Fruit fly (Drosophila melanogaster) whole organism, embryonic: ENCODE measurements around the gene CG17344.

Experiments
- Abd-B ChIP-seq: fragments of 200-800 bp; sonication (Bioruptor generic); optimal IDR thresholded peaks from 2 replicates; lab custom pipeline; 2018; ENCODE audit warnings: missing biosample characterization, mild to moderate bottlenecking, missing genetic modification characterization, moderate library complexity
- Antp ChIP-seq: fragments of 200-800 bp; sonication (Bioruptor generic); optimal IDR thresholded peaks from 3 replicates; lab custom pipeline; 2016; ENCODE audit warnings: missing biosample characterization, missing genetic modification characterization
- Awh ChIP-seq: fragments of 200-800 bp; sonication (Bioruptor generic); IDR thresholded peaks from 2 replicates; pipeline ENCODE4, ENCODE4 v1.3.6; 2022; ENCODE audit warnings: missing biosample characterization, missing genetic modification characterization
- Bgb ChIP-seq: fragments of 200-800 bp; sonication (Bioruptor generic); IDR thresholded peaks from 2 replicates; pipeline ENCODE4 v1.3.6; 2022; ENCODE audit warnings: missing biosample characterization, missing genetic modification characterization; ENCODE audit not compliant: partially characterized antibody
- CG11093 ChIP-seq: fragments of 200-800 bp; sonication (Bioruptor generic); IDR thresholded peaks from 3 replicates; pipeline ENCODE4 v1.3.6; 2022; ENCODE audit warnings: missing biosample characterization, missing genetic modification characterization
- CG12391 ChIP-seq: fragments of 200-800 bp; sonication (Bioruptor generic); optimal IDR thresholded peaks from 3 replicates; lab custom pipeline; 2018; ENCODE audit warnings: missing biosample characterization, mild to moderate bottlenecking, missing genetic modification characterization, moderate library complexity
- CG12769 ChIP-seq: fragments of 200-800 bp; sonication (Bioruptor generic); optimal IDR thresholded peaks from 2 replicates; lab custom pipeline; 2019; ENCODE audit warnings: missing biosample characterization, mild to moderate bottlenecking, missing genetic modification characterization, moderate library complexity
- CG15011 ChIP-seq: fragments of 200-800 bp; sonication (Bioruptor generic); optimal IDR thresholded peaks from 3 replicates; lab custom pipeline; 2018; ENCODE audit warnings: missing biosample characterization, mild to moderate bottlenecking, missing genetic modification characterization
- CG17802 ChIP-seq: fragments of 200-800 bp; sonication (Bioruptor generic); optimal IDR thresholded peaks from 2 replicates; lab custom pipeline; 2018; ENCODE audit warnings: missing biosample characterization, mild to moderate bottlenecking, missing genetic modification characterization, moderate library complexity
- CG18011 ChIP-seq: fragments of 200-800 bp; sonication (Bioruptor generic); optimal IDR thresholded peaks from 2 replicates; lab custom pipeline; 2017; ENCODE audit warnings: missing biosample characterization, missing genetic modification characterization, mild to moderate bottlenecking, moderate library complexity, missing genotype
- CG2712 ChIP-seq: fragments of 200-800 bp; optimal IDR thresholded peaks from 3 replicates; lab custom pipeline; 2019; ENCODE audit warnings: missing biosample characterization, mild to moderate bottlenecking, missing genetic modification characterization, moderate library complexity
- CG3407 ChIP-seq: fragments of 200-800 bp; sonication (Bioruptor generic); optimal IDR thresholded peaks from 2 replicates; lab custom pipeline; 2018; ENCODE audit warnings: missing biosample characterization, mild to moderate bottlenecking, missing genetic modification characterization
- CG34422 ChIP-seq: fragments of 200-800 bp; sonication (Bioruptor generic); IDR thresholded peaks from 3 replicates; pipeline ENCODE4 v1.3.6; 2022; ENCODE audit warnings: missing biosample characterization, missing genetic modification characterization
- CG4424 ChIP-seq: fragments of 200-800 bp; sonication (Bioruptor generic); optimal IDR thresholded peaks from 3 replicates; lab custom pipeline; 2016; ENCODE audit warnings: missing biosample characterization, missing genetic modification characterization
- CG7556 ChIP-seq: fragments of 200-800 bp; sonication (Bioruptor generic); optimal IDR thresholded peaks from 2 replicates; lab custom pipeline; 2017; ENCODE audit warnings: missing biosample characterization, mild to moderate bottlenecking, missing genetic modification characterization
- CG7786 ChIP-seq: fragments of 200-800 bp; sonication (Bioruptor generic); optimal IDR thresholded peaks from 2 replicates; lab custom pipeline; 2016; ENCODE audit warnings: missing biosample characterization, missing genetic modification characterization
- CG8290 ChIP-seq, 3 experiments: fragments of 200-800 bp; sonication (Bioruptor generic); optimal IDR thresholded peaks; 2 replicates each; lab custom pipeline; 2016 to 2019; ENCODE audit warnings: missing biosample characterization in 3 of 3, missing genetic modification characterization in 3 of 3, mild to moderate bottlenecking in 2 of 3, moderate library complexity in 1 of 3
- CG9817 ChIP-seq: fragments of 200-800 bp; sonication (Bioruptor generic); optimal IDR thresholded peaks from 2 replicates; lab custom pipeline; 2018; ENCODE audit warnings: missing biosample characterization, mild to moderate bottlenecking, missing genetic modification characterization, moderate library complexity
- Dbx ChIP-seq: fragments of 200-800 bp; sonication (Bioruptor generic); IDR thresholded peaks from 3 replicates; pipeline ENCODE4 v1.3.6; 2022; ENCODE audit warnings: missing biosample characterization, missing genetic modification characterization
- Elba2 ChIP-seq: fragments of 200-800 bp; sonication (Bioruptor generic); optimal IDR thresholded peaks from 3 replicates; lab custom pipeline; 2016; ENCODE audit warnings: missing biosample characterization, missing genetic modification characterization
- Ets97D ChIP-seq: fragments of 200-800 bp; sonication (Bioruptor generic); optimal IDR thresholded peaks from 3 replicates; lab custom pipeline; 2016; ENCODE audit warnings: missing biosample characterization, missing genetic modification characterization
- MBD-R2 ChIP-seq: fragments of 200-800 bp; sonication (Bioruptor generic); IDR thresholded peaks from 2 replicates; pipeline ENCODE4 v1.3.6; 2022; ENCODE audit warnings: missing biosample characterization, missing genetic modification characterization
- NC2α ChIP-seq: fragments of 200-800 bp; sonication (Bioruptor generic); optimal IDR thresholded peaks from 2 replicates; lab custom pipeline; 2016; ENCODE audit warnings: missing biosample characterization, missing genetic modification characterization
- Nf-YB ChIP-seq: fragments of 200-800 bp; sonication (Bioruptor generic); optimal IDR thresholded peaks from 3 replicates; lab custom pipeline; 2019; ENCODE audit warnings: missing biosample characterization, mild to moderate bottlenecking, missing genetic modification characterization, moderate library complexity
- Six4 ChIP-seq: fragments of 200-800 bp; sonication (Bioruptor generic); optimal IDR thresholded peaks from 2 replicates; lab custom pipeline; 2016; ENCODE audit warnings: missing biosample characterization, missing genetic modification characterization
- Spps ChIP-seq: fragments of 200-800 bp; sonication (Bioruptor generic); optimal IDR thresholded peaks from 2 replicates; lab custom pipeline; 2018; ENCODE audit warnings: missing biosample characterization, mild to moderate bottlenecking, missing genetic modification characterization
- Ssrp ChIP-seq: fragments of 200-800 bp; sonication (Bioruptor generic); optimal IDR thresholded peaks from 2 replicates; lab custom pipeline; 2018; ENCODE audit warnings: missing biosample characterization, mild to moderate bottlenecking, missing genetic modification characterization, moderate library complexity
- TFAM ChIP-seq: fragments of 200-800 bp; sonication (Bioruptor generic); optimal IDR thresholded peaks from 2 replicates; lab custom pipeline; 2017; ENCODE audit warnings: missing biosample characterization, missing genetic modification characterization, inconsistent platforms
- amos ChIP-seq: fragments of 200-800 bp; sonication (Bioruptor generic); IDR thresholded peaks from 2 replicates; pipeline ENCODE4 v1.3.6; 2022; ENCODE audit warnings: missing biosample characterization, missing genetic modification characterization; ENCODE audit not compliant: partially characterized antibody
- ash1 ChIP-seq: fragments of 200-800 bp; sonication (Bioruptor generic); optimal IDR thresholded peaks from 2 replicates; lab custom pipeline; 2018; ENCODE audit warnings: missing biosample characterization, mild to moderate bottlenecking, missing genetic modification characterization
- az2 ChIP-seq: fragments of 200-800 bp; sonication (Bioruptor generic); optimal IDR thresholded peaks from 3 replicates; lab custom pipeline; 2016; ENCODE audit warnings: missing biosample characterization, missing genetic modification characterization
- crol ChIP-seq: fragments of 200-800 bp; sonication (Bioruptor generic); IDR thresholded peaks from 2 replicates; pipeline ENCODE4 v1.3.6; 2022; ENCODE audit warnings: missing biosample characterization, missing genetic modification characterization
- dpn ChIP-seq, 2 experiments: fragments of 200-800 bp; sonication (Bioruptor generic); optimal IDR thresholded peaks; 3 replicates each; lab custom pipeline; 2016; ENCODE audit warnings: missing biosample characterization in 2 of 2, missing genetic modification characterization in 2 of 2
- ems ChIP-seq: fragments of 200-800 bp; sonication (Bioruptor generic); optimal IDR thresholded peaks from 3 replicates; lab custom pipeline; 2016; ENCODE audit warnings: missing biosample characterization, missing genetic modification characterization
- eyg ChIP-seq: fragments of 200-800 bp; sonication (Bioruptor generic); optimal IDR thresholded peaks from 3 replicates; lab custom pipeline; 2016; ENCODE audit warnings: missing biosample characterization, missing genetic modification characterization
- fd102C ChIP-seq: fragments of 200-800 bp; sonication (Bioruptor generic); optimal IDR thresholded peaks from 2 replicates; lab custom pipeline; 2018; ENCODE audit warnings: missing biosample characterization, mild to moderate bottlenecking, missing genetic modification characterization, moderate library complexity
- gem ChIP-seq: fragments of 200-800 bp; sonication (Bioruptor generic); optimal IDR thresholded peaks from 2 replicates; lab custom pipeline; 2019; ENCODE audit warnings: missing biosample characterization, mild to moderate bottlenecking, missing genetic modification characterization, moderate library complexity
- jing ChIP-seq: fragments of 200-800 bp; sonication (Bioruptor generic); optimal IDR thresholded peaks from 2 replicates; lab custom pipeline; 2018; ENCODE audit warnings: missing biosample characterization, mild to moderate bottlenecking, missing genetic modification characterization
- nau ChIP-seq: fragments of 200-800 bp; sonication (Bioruptor generic); optimal IDR thresholded peaks from 3 replicates; lab custom pipeline; 2017; ENCODE audit warnings: missing biosample characterization, mild to moderate bottlenecking, missing genetic modification characterization, missing genetic modification reagents
- nom ChIP-seq: fragments of 200-800 bp; sonication (Bioruptor generic); optimal IDR thresholded peaks from 2 replicates; lab custom pipeline; 2017; ENCODE audit warnings: missing biosample characterization, missing genetic modification characterization, mild to moderate bottlenecking, moderate library complexity, missing genetic modification reagents
- p53 ChIP-seq: fragments of 200-800 bp; sonication (Bioruptor generic); optimal IDR thresholded peaks from 2 replicates; lab custom pipeline; 2016; ENCODE audit warnings: missing biosample characterization, missing genetic modification characterization
- phol ChIP-seq: fragments of 200-800 bp; sonication (Bioruptor generic); optimal IDR thresholded peaks from 3 replicates; lab custom pipeline; 2018; ENCODE audit warnings: missing biosample characterization, mild to moderate bottlenecking, missing genetic modification characterization, moderate library complexity
- rib ChIP-seq: fragments of 200-800 bp; sonication (Bioruptor generic); IDR thresholded peaks from 2 replicates; pipeline ENCODE4 v1.3.6; 2022; ENCODE audit warnings: missing biosample characterization, missing genetic modification characterization
- scrt ChIP-seq: fragments of 200-800 bp; sonication (Bioruptor generic); optimal IDR thresholded peaks from 2 replicates; lab custom pipeline; 2018; ENCODE audit warnings: missing biosample characterization, mild to moderate bottlenecking, missing genetic modification characterization, moderate library complexity
- sens ChIP-seq: fragments of 200-800 bp; sonication (Bioruptor generic); peaks from one replicate; lab custom pipeline; 2016; ENCODE audit warnings: missing biosample characterization, missing genetic modification characterization
- sisA ChIP-seq: fragments of 200-800 bp; sonication (Bioruptor generic); IDR thresholded peaks from 2 replicates; pipeline ENCODE4 v1.3.6; 2022; ENCODE audit warnings: missing biosample characterization, missing genetic modification characterization
- tup ChIP-seq: fragments of 200-800 bp; sonication (Bioruptor generic); optimal IDR thresholded peaks from 2 replicates; lab custom pipeline; 2016; ENCODE audit warnings: missing biosample characterization, mild to moderate bottlenecking, missing genetic modification characterization, moderate library complexity

The CG17344 gene

DNA sequence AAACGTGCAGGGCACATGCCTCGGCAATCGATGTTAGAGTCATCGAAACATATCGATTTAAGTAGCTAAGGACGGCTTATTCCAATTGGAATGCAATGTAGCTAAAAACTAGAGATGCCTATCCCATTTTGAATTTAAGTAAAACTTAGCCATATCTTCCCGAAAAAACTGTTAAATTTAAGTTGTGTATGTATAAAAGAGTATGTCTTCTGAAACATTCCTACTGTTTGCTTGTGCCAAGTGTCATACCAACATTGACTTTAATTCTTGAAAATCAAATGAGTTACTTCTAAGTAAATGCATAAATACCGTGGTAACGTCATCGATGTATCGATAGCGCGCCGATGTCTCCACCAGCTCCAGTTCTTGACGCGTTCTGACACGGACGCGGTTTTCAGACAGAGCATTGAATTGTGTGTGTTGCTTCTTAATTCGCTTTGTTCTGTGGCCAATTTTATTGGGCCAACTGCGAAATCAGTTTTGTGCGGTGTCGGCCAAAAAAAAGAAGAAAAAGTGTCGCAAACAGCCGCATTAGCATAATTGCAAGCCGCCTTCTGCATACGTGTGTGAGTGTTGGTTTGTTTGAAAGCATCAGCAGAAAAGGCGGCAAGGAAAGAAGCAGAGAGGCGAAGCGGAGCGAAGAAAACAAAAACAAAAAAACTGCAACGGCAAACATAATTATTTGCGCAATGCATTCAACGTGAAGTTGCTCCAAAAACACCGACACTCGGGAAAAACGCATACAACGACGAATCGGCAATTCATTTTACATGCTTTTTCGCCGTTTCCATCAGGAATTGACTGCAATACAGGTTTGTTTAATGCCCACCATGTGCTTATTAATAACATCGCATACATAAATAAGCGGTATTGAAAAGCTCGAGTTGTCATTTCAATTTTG lies 31.9 kb downstream of the CG17344 start, which contains the start of gene brat:
Gene brat, plus strand, starts transcription at position 352 of the 901 bp plus-strand sequence.
- TF ChIP-seq dpn (GFP tag; optimal IDR thresholded peaks at IDR 0.05; lab: Kevin White, UChicago): peak; percentile 35 to 74
- TF ChIP-seq jing (GFP tag; lab: Kevin White, UChicago): no peak
- peak; percentile 52 for TF ChIP-seq Ssrp (tag; lab: Kevin White, UChicago)
- TF ChIP-seq CG7786: peak; percentile 58
- no peak for TF ChIP-seq nom (GFP tag; lab: Kevin White, UChicago)
- peak; percentile 41 for TF ChIP-seq MBD-R2 (GFP tag; lab: Robert Waterston, UW)
- TF ChIP-seq Spps (tag; lab: Kevin White, UChicago): no peak
- TF ChIP-seq Abd-B (GFP tag; lab: Kevin White, UChicago): peak; percentile 51
- peak; percentile 39 for TF ChIP-seq eyg (GFP tag; lab: Kevin White, UChicago)
- peak; percentile 66 for TF ChIP-seq Antp (GFP tag; lab: Kevin White, UChicago)
- TF ChIP-seq Dbx (GFP tag; lab: Robert Waterston, UW): 0 out of 3 replicates have a peak, but pooled peaks have one; percentile 22
- TF ChIP-seq amos (GFP tag; lab: Robert Waterston, UW): peak; percentile 84
- TF ChIP-seq phol (tag; lab: Kevin White, UChicago): peak; percentile 66
- no peak for TF ChIP-seq fd102C (GFP tag; lab: Kevin White, UChicago)
- TF ChIP-seq p53 (GFP tag; lab: Kevin White, UChicago): peak; percentile 59
- no peak for TF ChIP-seq CG3407 (GFP tag; lab: Kevin White, UChicago)
- no peak for TF ChIP-seq CG12769 (tag; lab: Kevin White, UChicago)
- TF ChIP-seq rib (GFP tag; lab: Robert Waterston, UW): no peak
- peak; percentile 56 for TF ChIP-seq az2
- no peak for TF ChIP-seq sisA (GFP tag; lab: Robert Waterston, UW)
- TF ChIP-seq Elba2 (GFP tag; lab: Kevin White, UChicago): peak; percentile 76
- TF ChIP-seq Nf-YB (GFP tag; lab: Kevin White, UChicago): peak; percentile 8
- 0 out of 3 replicates have a peak, but pooled peaks have one; percentile 56 for TF ChIP-seq CG34422 (GFP tag; lab: Robert Waterston, UW)
- peak; percentile 92 for TF ChIP-seq sens
- peak; percentile 59 for TF ChIP-seq CG12391 (tag; lab: Kevin White, UChicago)
- no peak for TF ChIP-seq ash1 (GFP tag; lab: Kevin White, UChicago)
- TF ChIP-seq NC2α (GFP tag; lab: Kevin White, UChicago): no peak
- TF ChIP-seq gem (tag; lab: Kevin White, UChicago): peak; percentile 62
- TF ChIP-seq CG4424 (GFP tag; lab: Kevin White, UChicago): peak; percentile 54
- TF ChIP-seq CG2712 (tag; lab: Kevin White, UChicago): peak; percentile 61
- TF ChIP-seq CG17802 (tag; lab: Kevin White, UChicago): peak; percentile 51
- TF ChIP-seq scrt (GFP tag; lab: Kevin White, UChicago): no peak
- TF ChIP-seq Ets97D: peak; percentile 56
- peak; percentile 64 for TF ChIP-seq CG9817
- TF ChIP-seq Awh: no peak
- TF ChIP-seq ems (GFP tag; lab: Kevin White, UChicago): peak; percentile 2
- TF ChIP-seq CG15011 (GFP tag; lab: Kevin White, UChicago): no peak
- TF ChIP-seq CG8290 (GFP tag; optimal IDR thresholded peaks at IDR 0.05; lab: Kevin White, UChicago): peak; percentile 5
- TF ChIP-seq CG8290 (tag; optimal IDR thresholded peaks at IDR 0.05; lab: Kevin White, UChicago): peak; percentile 4 to 36
- TF ChIP-seq CG18011 (GFP tag; lab: Kevin White, UChicago): peak; percentile 43
- TF ChIP-seq CG7556 (GFP tag; lab: Kevin White, UChicago): peak; percentile 1
- peak; percentile 11 for TF ChIP-seq Six4 (GFP tag; lab: Kevin White, UChicago)
- peak; percentile 85 for TF ChIP-seq Bgb (GFP tag; lab: Robert Waterston, UW)
- no peak for TF ChIP-seq nau (GFP tag; lab: Kevin White, UChicago)
- TF ChIP-seq crol (GFP tag; lab: Robert Waterston, UW): no peak
- TF ChIP-seq CG11093 (GFP tag; lab: Robert Waterston, UW): no peak
- no peak for TF ChIP-seq TFAM
- no peak for TF ChIP-seq tup (GFP tag; lab: Kevin White, UChicago)
